Fruit fly (Drosophila melanogaster) whole organism, embryonic: ENCODE data around the gene nmo.
A peak's percentile ranks its signal among the peaks of the same experiment; 100 is the strongest.

Experiments
- B-H2 ChIP-seq: fragments of 200-800 bp; sonication (Bioruptor generic); optimal IDR thresholded peaks from 2 replicates; lab custom pipeline; 2018; ENCODE audit warnings: missing biosample characterization, mild to moderate bottlenecking, missing genetic modification characterization
- BtbVII ChIP-seq: fragments of 200-800 bp; sonication (Bioruptor generic); optimal IDR thresholded peaks from 3 replicates; lab custom pipeline; 2017; ENCODE audit warnings: missing biosample characterization, mild to moderate bottlenecking, missing genetic modification characterization
- Bteb2 ChIP-seq: fragments of 200-800 bp; sonication (Bioruptor generic); optimal IDR thresholded peaks from 2 replicates; lab custom pipeline; 2016; ENCODE audit warnings: missing biosample characterization, missing genetic modification characterization
- C15 ChIP-seq: fragments of 200-800 bp; sonication (Bioruptor generic); IDR thresholded peaks from 3 replicates; pipeline ENCODE4 v1.3.6; 2022; ENCODE audit warnings: missing biosample characterization, missing genetic modification characterization
- CG10209 ChIP-seq: fragments of 200-800 bp; sonication (Bioruptor generic); optimal IDR thresholded peaks from 3 replicates; lab custom pipeline; 2017; ENCODE audit warnings: missing biosample characterization, mild to moderate bottlenecking, missing genetic modification characterization, missing genetic modification reagents
- CG10979 ChIP-seq: fragments of 200-800 bp; sonication (Bioruptor generic); optimal IDR thresholded peaks from 2 replicates; lab custom pipeline; 2018; ENCODE audit warnings: missing biosample characterization, mild to moderate bottlenecking, missing genetic modification characterization, moderate library complexity
- CG11093 ChIP-seq: fragments of 200-800 bp; sonication (Bioruptor generic); IDR thresholded peaks from 3 replicates; pipeline ENCODE4 v1.3.6; 2022; ENCODE audit warnings: missing biosample characterization, missing genetic modification characterization
- CG12071 ChIP-seq: fragments of 200-800 bp; sonication (Bioruptor generic); optimal IDR thresholded peaks from 3 replicates; lab custom pipeline; 2018; ENCODE audit warnings: missing biosample characterization, mild to moderate bottlenecking, missing genetic modification characterization
- CG12942 ChIP-seq: fragments of 200-800 bp; sonication (Bioruptor generic); optimal IDR thresholded peaks from 3 replicates; lab custom pipeline; 2016; ENCODE audit warnings: missing biosample characterization, missing genetic modification characterization
- CG14667 ChIP-seq: fragments of 200-800 bp; sonication (Bioruptor generic); IDR thresholded peaks from 2 replicates; pipeline ENCODE4 v1.3.6; 2022; ENCODE audit warnings: missing biosample characterization, missing genetic modification characterization
- CG15073 ChIP-seq: fragments of 200-800 bp; sonication (Bioruptor generic); optimal IDR thresholded peaks from 2 replicates; lab custom pipeline; 2016; ENCODE audit warnings: missing biosample characterization, missing genetic modification characterization
- CG16813 ChIP-seq: fragments of 200-800 bp; sonication (Bioruptor generic); IDR thresholded peaks from 3 replicates; pipeline ENCODE4 v1.3.6; 2022; ENCODE audit warnings: missing biosample characterization, missing genetic modification characterization; ENCODE audit not compliant: partially characterized antibody
- CG17912 ChIP-seq: fragments of 200-800 bp; sonication (Bioruptor generic); optimal IDR thresholded peaks from 2 replicates; lab custom pipeline; 2018; ENCODE audit warnings: missing biosample characterization, mild to moderate bottlenecking, missing genetic modification characterization
- CG2116 ChIP-seq: fragments of 200-800 bp; sonication (Bioruptor generic); optimal IDR thresholded peaks from 3 replicates; lab custom pipeline; 2018; ENCODE audit warnings: missing biosample characterization, mild to moderate bottlenecking, missing genetic modification characterization
- CG2712 ChIP-seq: fragments of 200-800 bp; optimal IDR thresholded peaks from 3 replicates; lab custom pipeline; 2019; ENCODE audit warnings: missing biosample characterization, mild to moderate bottlenecking, missing genetic modification characterization, moderate library complexity
- CG31365 ChIP-seq: fragments of 200-800 bp; sonication (Bioruptor generic); optimal IDR thresholded peaks from 2 replicates; lab custom pipeline; 2018; ENCODE audit warnings: missing biosample characterization, mild to moderate bottlenecking, missing genetic modification characterization
- CG3163 ChIP-seq: fragments of 200-800 bp; sonication (Bioruptor generic); optimal IDR thresholded peaks from 3 replicates; lab custom pipeline; 2016; ENCODE audit warnings: missing biosample characterization, missing genetic modification characterization
- CG3407 ChIP-seq: fragments of 200-800 bp; sonication (Bioruptor generic); optimal IDR thresholded peaks from 2 replicates; lab custom pipeline; 2018; ENCODE audit warnings: missing biosample characterization, mild to moderate bottlenecking, missing genetic modification characterization
- CG3995 ChIP-seq: fragments of 200-800 bp; sonication (Bioruptor generic); optimal IDR thresholded peaks from 3 replicates; lab custom pipeline; 2016; ENCODE audit warnings: missing biosample characterization, missing genetic modification characterization
- CG5180 ChIP-seq: fragments of 200-800 bp; sonication (Bioruptor generic); optimal IDR thresholded peaks from 3 replicates; lab custom pipeline; 2017; ENCODE audit warnings: missing biosample characterization, missing genetic modification characterization, mild to moderate bottlenecking, moderate library complexity, missing genetic modification reagents
- CrebB ChIP-seq: fragments of 200-800 bp; sonication (Bioruptor generic); optimal IDR thresholded peaks from 3 replicates; lab custom pipeline; 2018; ENCODE audit warnings: missing biosample characterization, mild to moderate bottlenecking, missing genetic modification characterization
- Dad ChIP-seq: fragments of 200-800 bp; sonication (Bioruptor generic); optimal IDR thresholded peaks from 3 replicates; lab custom pipeline; 2016; ENCODE audit warnings: missing biosample characterization, missing genetic modification characterization
- Dbx ChIP-seq: fragments of 200-800 bp; sonication (Bioruptor generic); IDR thresholded peaks from 3 replicates; pipeline ENCODE4 v1.3.6; 2022; ENCODE audit warnings: missing biosample characterization, missing genetic modification characterization
- Dll ChIP-seq: fragments of 200-800 bp; sonication (Bioruptor generic); IDR thresholded peaks from 4 replicates; pipeline ENCODE4 v1.3.6; 2022; ENCODE audit warnings: missing biosample characterization, missing genetic modification characterization; ENCODE audit not compliant: partially characterized antibody
- Doc2 ChIP-seq: fragments of 200-800 bp; sonication (Bioruptor generic); IDR thresholded peaks from 2 replicates; pipeline ENCODE4 v1.3.6; 2022; ENCODE audit warnings: missing biosample characterization, missing genetic modification characterization
- E2f2 ChIP-seq: fragments of 200-800 bp; sonication (Bioruptor generic); IDR thresholded peaks from 2 replicates; pipeline ENCODE4 v1.3.6; 2022; ENCODE audit warnings: missing biosample characterization, missing genetic modification characterization
- HLH4C ChIP-seq: fragments of 200-800 bp; sonication (Bioruptor generic); IDR thresholded peaks from 3 replicates; pipeline ENCODE4 v1.3.6; 2022; ENCODE audit warnings: missing biosample characterization, missing genetic modification characterization; ENCODE audit not compliant: partially characterized antibody
- Hand ChIP-seq: fragments of 200-800 bp; sonication (Bioruptor generic); optimal IDR thresholded peaks from 2 replicates; lab custom pipeline; 2017; ENCODE audit warnings: mild to moderate bottlenecking, missing biosample characterization, missing genetic modification reagents, missing genetic modification characterization
- HmgD ChIP-seq: fragments of 200-800 bp; sonication (Bioruptor generic); optimal IDR thresholded peaks from 3 replicates; lab custom pipeline; 2016; ENCODE audit warnings: missing biosample characterization, missing genetic modification characterization
- Hr78 ChIP-seq, 2 experiments: fragments of 200-800 bp in 1 of 2; fragments of >200 bp in 1 of 2; sonication (Bioruptor generic) in 1 of 2; optimal IDR thresholded peaks; 2 replicates each; lab custom pipeline; 2017 to 2019; ENCODE audit warnings: missing biosample characterization in 2 of 2, missing genetic modification characterization in 2 of 2, mild to moderate bottlenecking in 1 of 2, moderate library complexity in 1 of 2
- Jarid2 ChIP-seq: fragments of 200-800 bp; sonication (Bioruptor generic); optimal IDR thresholded peaks from 3 replicates; lab custom pipeline; 2017; ENCODE audit warnings: mild to moderate bottlenecking, missing biosample characterization, missing genetic modification reagents, missing genetic modification characterization
- Lhr ChIP-seq: fragments of 200-800 bp; sonication (Bioruptor generic); optimal IDR thresholded peaks from 3 replicates; lab custom pipeline; 2017; ENCODE audit warnings: mild to moderate bottlenecking, missing biosample characterization, missing genetic modification reagents, missing genetic modification characterization
- Lpt ChIP-seq: fragments of >200 bp; optimal IDR thresholded peaks from 2 replicates; lab custom pipeline; 2018; ENCODE audit warnings: missing biosample characterization, missing genetic modification characterization
- Nf-YB ChIP-seq: fragments of 200-800 bp; sonication (Bioruptor generic); optimal IDR thresholded peaks from 3 replicates; lab custom pipeline; 2019; ENCODE audit warnings: missing biosample characterization, mild to moderate bottlenecking, missing genetic modification characterization, moderate library complexity
- Ptx1 ChIP-seq: fragments of 200-800 bp; sonication (Bioruptor generic); IDR thresholded peaks from 2 replicates; pipeline ENCODE4 v1.3.6; 2022; ENCODE audit warnings: missing biosample characterization, missing genetic modification characterization
- YL-1 ChIP-seq: fragments of 200-800 bp; sonication (Bioruptor generic); optimal IDR thresholded peaks from 3 replicates; lab custom pipeline; 2017; ENCODE audit warnings: missing biosample characterization, mild to moderate bottlenecking, missing genetic modification characterization
- aop ChIP-seq: fragments of 200-800 bp; sonication (Bioruptor generic); IDR thresholded peaks from 2 replicates; pipeline ENCODE4 v1.3.6; 2022; ENCODE audit warnings: missing biosample characterization, missing genetic modification characterization
- az2 ChIP-seq: fragments of 200-800 bp; sonication (Bioruptor generic); optimal IDR thresholded peaks from 3 replicates; lab custom pipeline; 2016; ENCODE audit warnings: missing biosample characterization, missing genetic modification characterization
- bbx ChIP-seq: fragments of 200-800 bp; sonication (Bioruptor generic); IDR thresholded peaks from 2 replicates; pipeline ENCODE4 v1.3.6; 2022; ENCODE audit warnings: missing biosample characterization, missing genetic modification characterization; ENCODE audit not compliant: partially characterized antibody
- dati ChIP-seq: fragments of 200-800 bp; sonication (Bioruptor generic); IDR thresholded peaks from 2 replicates; pipeline ENCODE4 v1.3.6; 2022; ENCODE audit warnings: missing biosample characterization, missing genetic modification characterization
- emc ChIP-seq: fragments of 200-800 bp; sonication (Bioruptor generic); optimal IDR thresholded peaks from 2 replicates; lab custom pipeline; 2016; ENCODE audit warnings: missing biosample characterization, missing genetic modification characterization
- mam ChIP-seq: fragments of 200-800 bp; sonication (Bioruptor generic); optimal IDR thresholded peaks from 3 replicates; lab custom pipeline; 2016; ENCODE audit warnings: missing biosample characterization, missing genetic modification characterization
- nau ChIP-seq: fragments of 200-800 bp; sonication (Bioruptor generic); optimal IDR thresholded peaks from 3 replicates; lab custom pipeline; 2017; ENCODE audit warnings: missing biosample characterization, mild to moderate bottlenecking, missing genetic modification characterization, missing genetic modification reagents
- otp ChIP-seq: fragments of 200-800 bp; sonication (Bioruptor generic); IDR thresholded peaks from 3 replicates; pipeline ENCODE4, ENCODE4 v1.3.6; 2022; ENCODE audit warnings: missing biosample characterization, missing genetic modification characterization
- p53 ChIP-seq: fragments of 200-800 bp; sonication (Bioruptor generic); optimal IDR thresholded peaks from 2 replicates; lab custom pipeline; 2016; ENCODE audit warnings: missing biosample characterization, missing genetic modification characterization
- row ChIP-seq: fragments of 200-800 bp; sonication (Bioruptor generic); IDR thresholded peaks from 3 replicates; pipeline ENCODE4 v1.3.6; 2022; ENCODE audit warnings: missing biosample characterization, missing genetic modification characterization
- sd ChIP-seq: fragments of 200-800 bp; sonication (Bioruptor generic); optimal IDR thresholded peaks from 3 replicates; lab custom pipeline; 2018; ENCODE audit warnings: missing biosample characterization, mild to moderate bottlenecking, missing genetic modification characterization, moderate library complexity
- sim ChIP-seq: fragments of 200-800 bp; sonication (Bioruptor generic); IDR thresholded peaks from 2 replicates; pipeline ENCODE4 v1.3.6; 2022; ENCODE audit warnings: missing biosample characterization, missing genetic modification characterization
- stwl ChIP-seq: fragments of 200-800 bp; sonication (Bioruptor generic); optimal IDR thresholded peaks from 3 replicates; lab custom pipeline; 2018; ENCODE audit warnings: missing biosample characterization, mild to moderate bottlenecking, missing genetic modification characterization, moderate library complexity
- usp ChIP-seq: fragments of >200 bp; optimal IDR thresholded peaks from 2 replicates; lab custom pipeline; 2017; ENCODE audit warnings: missing biosample characterization, missing genetic modification characterization

nmo gene

DNA sequence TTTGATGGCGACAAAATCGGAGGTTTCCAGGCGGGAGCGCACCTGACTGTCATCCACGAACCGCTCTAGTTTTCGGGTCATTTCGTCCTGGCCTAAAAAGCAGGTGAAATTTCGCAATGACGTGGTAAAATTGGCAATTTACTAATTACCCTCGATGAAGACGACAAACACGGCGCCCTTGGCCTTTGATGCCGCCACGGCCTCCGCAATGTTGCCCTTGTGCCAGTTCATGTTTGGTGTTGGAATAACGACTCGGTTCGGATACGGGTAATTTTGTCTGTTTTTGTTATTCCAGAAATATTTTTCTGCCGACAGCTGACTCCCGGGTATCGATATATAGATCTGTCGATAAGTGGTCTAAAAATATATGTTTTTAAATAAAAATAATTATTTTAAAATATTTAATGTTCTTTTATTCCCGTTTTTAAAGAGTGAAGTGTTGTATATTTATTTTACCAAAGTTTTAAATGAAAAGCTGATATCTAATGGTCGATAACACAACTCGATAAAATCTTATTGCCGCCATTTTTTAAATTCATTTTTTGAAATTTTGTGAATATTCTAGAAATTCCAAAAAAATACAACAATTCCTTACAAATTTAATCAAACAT is 4.1 kb upstream of the nmo start, which contains the start of gene CG8042 (continued):
- peak; percentile 54; the same call in 2 of the 3 replicates for TF ChIP-seq HLH4C (GFP tag; lab: Robert Waterston, UW)
- no peak for TF ChIP-seq B-H2 (GFP tag; lab: Kevin White, UChicago)
- TF ChIP-seq CG12942 (GFP tag; lab: Kevin White, UChicago) = no peak
- no peak for TF ChIP-seq dati (GFP tag; lab: Robert Waterston, UW)
- TF ChIP-seq stwl = peak; percentile 11
- no peak for TF ChIP-seq HmgD
- no peak for TF ChIP-seq CG11093
- TF ChIP-seq otp (GFP tag; lab: Robert Waterston, UW) = no peak
- no peak for TF ChIP-seq az2 (GFP tag; lab: Kevin White, UChicago)
- no peak for TF ChIP-seq Ptx1 (GFP tag; lab: Robert Waterston, UW)
- TF ChIP-seq CG3407 (GFP tag; lab: Kevin White, UChicago) = no peak
- no peak for TF ChIP-seq CG5180 (GFP tag; lab: Kevin White, UChicago)
- peak; percentile 71 for TF ChIP-seq CG2116 (GFP tag; lab: Kevin White, UChicago)
- no peak for TF ChIP-seq aop (GFP tag; lab: Robert Waterston, UW)
- no peak for TF ChIP-seq CG14667 (GFP tag; lab: Robert Waterston, UW)
- TF ChIP-seq row (GFP tag; lab: Robert Waterston, UW) = 0 out of 3 replicates have a peak, but pooled peaks have one; percentile 7
- TF ChIP-seq emc (GFP tag; lab: Kevin White, UChicago) = no peak
- no peak for TF ChIP-seq C15
- TF ChIP-seq CG17912 = no peak
- no peak for TF ChIP-seq Doc2 (GFP tag; lab: Robert Waterston, UW)
- no peak for TF ChIP-seq CG10209
- TF ChIP-seq p53 = no peak
- TF ChIP-seq mam (GFP tag; lab: Kevin White, UChicago) = no peak
- peak; percentile 4 for TF ChIP-seq CG2712
- no peak for TF ChIP-seq CrebB (tag; lab: Kevin White, UChicago)
- TF ChIP-seq CG15073 = no peak
- TF ChIP-seq nau (GFP tag; lab: Kevin White, UChicago) = no peak
- no peak for TF ChIP-seq Hand (GFP tag; lab: Kevin White, UChicago)
- no peak for TF ChIP-seq sd (tag; lab: Kevin White, UChicago)
- TF ChIP-seq E2f2 (GFP tag; lab: Robert Waterston, UW) = peak; percentile 83
- no peak for TF ChIP-seq Bteb2 (GFP tag; lab: Kevin White, UChicago)
- no peak for TF ChIP-seq Lpt
- TF ChIP-seq CG3163 (GFP tag; lab: Kevin White, UChicago) = no peak
- TF ChIP-seq bbx = no peak
- TF ChIP-seq sim (GFP tag; lab: Robert Waterston, UW) = no peak
- no peak for TF ChIP-seq Lhr
- TF ChIP-seq Dbx (GFP tag; lab: Robert Waterston, UW) = no peak
- peak; percentile 8 for TF ChIP-seq CG3995
- TF ChIP-seq CG31365 = no peak
- TF ChIP-seq BtbVII = no peak
- no peak for TF ChIP-seq Nf-YB (GFP tag; lab: Kevin White, UChicago)
- no peak for TF ChIP-seq Dad (GFP tag; lab: Kevin White, UChicago)
- peak; percentile 84 for TF ChIP-seq Dll (GFP tag; lab: Robert Waterston, UW)
- TF ChIP-seq CG12071 (GFP tag; lab: Kevin White, UChicago) = no peak
- no peak for TF ChIP-seq CG10979 (tag; lab: Kevin White, UChicago)
- no peak for TF ChIP-seq Hr78 (GFP tag; optimal IDR thresholded peaks at IDR 0.05; lab: Kevin White, UChicago)
- no peak for TF ChIP-seq usp (GFP tag; lab: Kevin White, UChicago)
- peak; percentile 9 for TF ChIP-seq YL-1 (GFP tag; lab: Kevin White, UChicago)
- TF ChIP-seq CG16813 = peak; percentile 45; the same call in 1 of the 3 replicates
- no peak for TF ChIP-seq Jarid2
